Fruit fly (Drosophila melanogaster): ENCODE data around the gene Alr.
A peak's percentile ranks its signal among the peaks of the same experiment; 100 is the strongest.

Alr gene

dm6 chrX:19762167-19762566 lies 14.1 kb downstream of the Alr start (continued):
- TF ChIP-seq CG17328 (GFP tag; IDR thresholded peaks at IDR 0.05) (no peak), dpn (GFP tag; optimal IDR thresholded peaks at IDR 0.05) (peak in 1 of 2 experiments; percentile 2), grau (tag; optimal IDR thresholded peaks at IDR 0.05) (no peak), CG5245 (GFP tag; optimal IDR thresholded peaks at IDR 0.05) (no peak), CG43689 (GFP tag; IDR thresholded peaks at IDR 0.05) (no peak), sima (GFP tag; optimal IDR thresholded peaks at IDR 0.05) (no peak), gro (GFP tag; optimal IDR thresholded peaks at IDR 0.05) (no peak), CG18764 (GFP tag; optimal IDR thresholded peaks at IDR 0.05) (no peak), Atf3 (GFP tag; optimal IDR thresholded peaks at IDR 0.05) (no peak), CG7786 (GFP tag; optimal IDR thresholded peaks at IDR 0.05) (no peak), lola (GFP tag; optimal IDR thresholded peaks at IDR 0.05) (no peak), HHEX (GFP tag; optimal IDR thresholded peaks at IDR 0.05) (no peak), CG6791 (GFP tag; IDR thresholded peaks at IDR 0.05; ENCODE audit: partially characterized antibody) (peak; percentile 54; the same call in 1 of the 3 replicates), zfh1 (GFP tag; IDR thresholded peaks at IDR 0.05) (no peak), br (optimal IDR thresholded peaks at IDR 0.05) (no peak), Jarid2 (GFP tag; optimal IDR thresholded peaks at IDR 0.05) (no peak), Scr (GFP tag; IDR thresholded peaks at IDR 0.05; ENCODE audit: partially characterized antibody) (peak; percentile 55), insv (GFP tag; optimal IDR thresholded peaks at IDR 0.05) (no peak), chm (GFP tag; IDR thresholded peaks at IDR 0.05) (no peak), CG9876 (GFP tag; optimal IDR thresholded peaks at IDR 0.05) (no peak), Fer2 (tag; optimal IDR thresholded peaks at IDR 0.05) (no peak), CG4854 (GFP tag; optimal IDR thresholded peaks at IDR 0.05) (no peak), twi (tag; optimal IDR thresholded peaks at IDR 0.05) (no peak), CG2120 (GFP tag; optimal IDR thresholded peaks at IDR 0.05) (peak; percentile 49), unc-4 (GFP tag; IDR thresholded peaks at IDR 0.05; ENCODE audit: partially characterized antibody) (peak; percentile 38; the same call in 1 of the 2 replicates), HmgZ (tag; optimal IDR thresholded peaks at IDR 0.05) (peak; percentile 49), CG34224 (GFP tag; IDR thresholded peaks at IDR 0.05; ENCODE audit: partially characterized antibody) (peak; percentile 38; the same call in 2 of the 3 replicates), Dek (tag; optimal IDR thresholded peaks at IDR 0.05) (no peak), CG16779 (GFP tag; IDR thresholded peaks at IDR 0.05) (no peak), CG8924 (tag; optimal IDR thresholded peaks at IDR 0.05) (no peak), Dip3 (GFP tag; optimal IDR thresholded peaks at IDR 0.05) (peak; percentile 14), CG11696 (GFP tag; IDR thresholded peaks at IDR 0.05) (no peak), gem (tag; optimal IDR thresholded peaks at IDR 0.05) (no peak), Lpt (GFP tag; optimal IDR thresholded peaks at IDR 0.05) (no peak), Dp (GFP tag; optimal IDR thresholded peaks at IDR 0.05) (peak; percentile 92), CG2116 (GFP tag; optimal IDR thresholded peaks at IDR 0.05) (peak; percentile 97), D (optimal IDR thresholded peaks at IDR 0.05) (no peak), D (GFP tag; optimal IDR thresholded peaks at IDR 0.05) (no peak), sens (GFP tag) (peak; percentile 83), CG13775 (GFP tag; optimal IDR thresholded peaks at IDR 0.05) (no peak), ind (GFP tag; optimal IDR thresholded peaks at IDR 0.05) (no peak), ro (GFP tag; IDR thresholded peaks at IDR 0.05) (no peak), CG3995 (GFP tag; optimal IDR thresholded peaks at IDR 0.05) (no peak), trem (tag; optimal IDR thresholded peaks at IDR 0.05) (peak; percentile 23), CG10267 (tag; optimal IDR thresholded peaks at IDR 0.05) (peak; percentile 97), Adf1 (GFP tag; IDR thresholded peaks at IDR 0.05) (no peak), inv (GFP tag; IDR thresholded peaks at IDR 0.05; ENCODE audit: partially characterized antibody) (peak; percentile 39; the same call in 1 of the 2 replicates), CG3163 (GFP tag; optimal IDR thresholded peaks at IDR 0.05) (peak; percentile 10), CG8765 (GFP tag; IDR thresholded peaks at IDR 0.05) (no peak), CG9932 (GFP tag; IDR thresholded peaks at IDR 0.05) (peak; percentile 24; the same call in 1 of the 2 replicates), ato (GFP tag; IDR thresholded peaks at IDR 0.05; ENCODE audit: partially characterized antibody) (no peak), CG11093 (GFP tag; IDR thresholded peaks at IDR 0.05) (no peak)
